Worm (Caenorhabditis elegans): ENCODE results near the gene sek-4.

DNA sequence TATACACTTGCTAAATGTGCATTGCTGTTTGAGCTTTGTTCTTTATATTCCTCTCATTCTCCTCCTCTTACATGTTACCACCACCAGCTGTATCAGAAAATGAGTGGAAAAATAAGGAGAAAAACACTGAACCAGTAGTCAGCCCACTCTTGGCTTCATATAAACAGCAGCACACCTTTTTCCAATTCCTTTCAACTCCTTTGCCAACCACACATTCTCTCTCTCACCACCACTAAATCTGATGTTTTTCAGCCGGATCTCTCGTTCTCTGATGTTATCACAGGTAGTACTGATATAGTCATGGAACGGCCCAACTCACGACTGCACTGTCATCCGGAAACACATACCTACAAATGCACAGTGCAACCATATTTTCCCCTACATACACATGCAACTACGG lies 11.7 kb downstream of the sek-4 start, which contains the start of gene kcnl-3:
- TF ChIP-seq lin-14 (GFP tag; optimal IDR thresholded peaks at IDR 0.05) (no peak), lin-39 (tag; optimal IDR thresholded peaks at IDR 0.05) (no peak), dsc-1 (tag; optimal IDR thresholded peaks at IDR 0.05) (no peak)
